Fruit fly (Drosophila melanogaster): ENCODE data around the gene CG45413.

CG45413 gene

DNA sequence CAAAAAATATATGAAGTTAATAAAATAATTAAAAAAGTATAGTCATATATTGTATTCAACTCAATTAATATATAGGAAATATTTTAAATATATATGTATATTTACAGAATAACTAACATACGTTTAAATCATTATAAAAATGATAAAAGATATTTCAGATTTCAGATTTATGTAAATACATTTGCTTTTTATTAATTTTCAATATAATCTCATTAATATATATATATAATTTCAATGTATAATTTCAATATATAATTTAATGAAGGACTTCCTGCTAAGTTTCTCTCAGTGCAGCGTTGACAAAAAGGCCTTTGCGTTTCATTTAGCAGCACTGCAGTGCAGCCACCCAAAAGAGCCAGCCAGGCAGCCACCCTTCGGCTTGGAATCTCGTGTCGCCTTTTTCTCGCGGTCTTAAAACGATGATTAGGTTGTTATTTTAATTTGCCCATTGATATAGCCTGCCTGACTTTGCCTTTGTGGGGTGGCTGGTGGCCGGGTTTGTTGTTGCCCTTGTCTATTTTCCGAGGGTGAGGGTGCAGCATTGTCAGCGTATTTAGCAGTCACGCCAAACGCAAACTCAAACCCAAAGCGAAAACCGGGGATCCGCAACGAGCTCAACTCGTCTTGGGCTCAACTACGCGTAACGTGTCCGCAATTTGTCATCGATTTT is 45.9 kb downstream of the CG45413 start (continued):
- TF ChIP-seq CG12659 (GFP tag; optimal IDR thresholded peaks at IDR 0.05) (peak; percentile 12), sim (GFP tag; IDR thresholded peaks at IDR 0.05) (no peak), CG9797 (GFP tag; optimal IDR thresholded peaks at IDR 0.05) (no peak), CG4424 (GFP tag; optimal IDR thresholded peaks at IDR 0.05) (peak; percentile 28), CG33557 (GFP tag; optimal IDR thresholded peaks at IDR 0.05) (peak; percentile 68), gt (GFP tag; IDR thresholded peaks at IDR 0.05) (no peak), gcm2 (GFP tag; optimal IDR thresholded peaks at IDR 0.05) (no peak), zen (tag; optimal IDR thresholded peaks at IDR 0.05) (no peak), CG6689 (GFP tag; IDR thresholded peaks at IDR 0.05) (0 out of 2 replicates have a peak, but pooled peaks have one; percentile 30), CG12942 (GFP tag; optimal IDR thresholded peaks at IDR 0.05) (no peak), org-1 (GFP tag; optimal IDR thresholded peaks at IDR 0.05) (no peak), gfzf (GFP tag; optimal IDR thresholded peaks at IDR 0.05) (no peak), Ada2b (GFP tag; IDR thresholded peaks at IDR 0.05) (no peak), CG12236 (GFP tag; optimal IDR thresholded peaks at IDR 0.05) (no peak), ranshi (GFP tag; IDR thresholded peaks at IDR 0.05) (no peak), CG3065 (GFP tag; optimal IDR thresholded peaks at IDR 0.05) (no peak), CG16779 (GFP tag; IDR thresholded peaks at IDR 0.05) (no peak), Meics (GFP tag; optimal IDR thresholded peaks at IDR 0.05) (no peak), ewg (GFP tag; optimal IDR thresholded peaks at IDR 0.05) (no peak), CG34224 (GFP tag; IDR thresholded peaks at IDR 0.05; ENCODE audit: partially characterized antibody) (no peak), CG6765 (GFP tag; optimal IDR thresholded peaks at IDR 0.05) (no peak), CG15601 (tag; optimal IDR thresholded peaks at IDR 0.05) (peak; percentile 51), sisA (GFP tag; IDR thresholded peaks at IDR 0.05) (no peak), CG14667 (GFP tag; IDR thresholded peaks at IDR 0.05) (no peak), bowl (GFP tag; IDR thresholded peaks at IDR 0.05) (no peak), Bgb (GFP tag; IDR thresholded peaks at IDR 0.05; ENCODE audit: partially characterized antibody) (no peak), btn (GFP tag; optimal IDR thresholded peaks at IDR 0.05) (no peak), toy (GFP tag; IDR thresholded peaks at IDR 0.05) (no peak), Mad (GFP tag; optimal IDR thresholded peaks at IDR 0.05) (no peak), E2f2 (GFP tag; IDR thresholded peaks at IDR 0.05) (no peak), E2f1 (GFP tag; IDR thresholded peaks at IDR 0.05) (no peak), z (GFP tag; IDR thresholded peaks at IDR 0.05) (no peak), CG1792 (GFP tag; optimal IDR thresholded peaks at IDR 0.05) (no peak), CG12391 (tag; optimal IDR thresholded peaks at IDR 0.05) (peak; percentile 64), B-H1 (GFP tag; IDR thresholded peaks at IDR 0.05) (no peak), Jarid2 (GFP tag; optimal IDR thresholded peaks at IDR 0.05) (no peak), ttk (GFP tag; IDR thresholded peaks at IDR 0.05) (no peak), vnd (GFP tag; IDR thresholded peaks at IDR 0.05; ENCODE audit: partially characterized antibody) (no peak), Blimp-1 (GFP tag; optimal IDR thresholded peaks at IDR 0.05) (peak; percentile 50), CG11093 (GFP tag; IDR thresholded peaks at IDR 0.05) (no peak), HLH4C (GFP tag; IDR thresholded peaks at IDR 0.05; ENCODE audit: partially characterized antibody) (no peak), CG33213 (GFP tag; optimal IDR thresholded peaks at IDR 0.05) (no peak), dimm (GFP tag; IDR thresholded peaks at IDR 0.05) (no peak), CG17385 (GFP tag; optimal IDR thresholded peaks at IDR 0.05) (peak; percentile 10), ind (GFP tag; optimal IDR thresholded peaks at IDR 0.05) (no peak), sima (GFP tag; optimal IDR thresholded peaks at IDR 0.05) (no peak), Poxn (GFP tag; IDR thresholded peaks at IDR 0.05) (no peak), CG11695 (GFP tag; IDR thresholded peaks at IDR 0.05) (no peak), CG10543 (GFP tag; optimal IDR thresholded peaks at IDR 0.05) (no peak), ERR (GFP tag; optimal IDR thresholded peaks at IDR 0.05) (no peak), pho (GFP tag; optimal IDR thresholded peaks at IDR 0.05) (no peak)

Measured in whole organism, embryonic.